Worm (Caenorhabditis elegans): ENCODE data around the gene asd-1.

DNA sequence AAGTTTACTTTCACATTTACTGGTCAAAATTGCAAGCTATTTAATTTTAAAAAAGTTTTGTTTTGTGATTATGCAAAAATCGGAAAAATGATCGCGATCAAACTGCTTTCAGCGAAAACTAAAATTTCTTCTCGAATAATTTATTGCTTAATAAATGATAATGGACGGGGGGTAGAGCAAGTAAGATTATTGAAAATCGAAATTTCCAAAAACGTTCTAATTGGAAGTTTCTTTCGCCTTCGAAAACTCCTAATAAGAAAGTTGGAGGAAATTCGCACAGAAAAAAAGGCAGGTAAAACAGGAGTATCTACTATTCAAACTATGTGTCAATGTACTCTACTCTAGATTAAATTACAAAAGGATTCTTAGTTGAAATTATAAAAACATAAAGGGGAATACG is 24.9 kb upstream of the asd-1 start:
- TF ChIP-seq lim-7 (GFP tag; IDR thresholded peaks at IDR 0.05) = 0 out of 2 replicates have a peak, but pooled peaks have one; percentile 6
- no peak for TF ChIP-seq nhr-42 (GFP tag; IDR thresholded peaks at IDR 0.05)
- TF ChIP-seq nhr-11 (tag; optimal IDR thresholded peaks at IDR 0.05) = no peak
- no peak for TF ChIP-seq mdl-1 (tag; optimal IDR thresholded peaks at IDR 0.05)
- no peak for TF ChIP-seq ama-1 (optimal IDR thresholded peaks at IDR 0.05)
- TF ChIP-seq ceh-28 (tag; optimal IDR thresholded peaks at IDR 0.05) = no peak
- TF ChIP-seq mes-2 (tag; optimal IDR thresholded peaks at IDR 0.05; ENCODE audit: poor library complexity, severe bottlenecking) = no peak
- TF ChIP-seq ztf-11 (tag; optimal IDR thresholded peaks at IDR 0.05) = no peak
- TF ChIP-seq mep-1 (tag; optimal IDR thresholded peaks at IDR 0.05) = no peak
- no peak for TF ChIP-seq jun-1 (tag; optimal IDR thresholded peaks at IDR 0.05)
